Fruit fly (Drosophila melanogaster) whole organism, pupa: Measurements from ENCODE around the gene aub.

Experiments used
- CG13204 ChIP-seq: fragments of 200-800 bp; sonication (Bioruptor generic); optimal IDR thresholded peaks from 2 replicates; lab custom pipeline; 2018; ENCODE audit warnings: missing biosample characterization, mild to moderate bottlenecking, missing genetic modification characterization, moderate library complexity
- CG14655 ChIP-seq: fragments of 200-800 bp; sonication (Bioruptor generic); optimal IDR thresholded peaks from 3 replicates; lab custom pipeline; 2017; ENCODE audit warnings: mild to moderate bottlenecking, missing biosample characterization, missing genetic modification reagents, missing genetic modification characterization
- CG32121 ChIP-seq: fragments of 200-800 bp; sonication (Bioruptor generic); IDR thresholded peaks from 2 replicates; pipeline ENCODE4 v1.3.6; 2022; ENCODE audit warnings: missing biosample characterization, missing genetic modification characterization
- CG4496 ChIP-seq: fragments of 200-800 bp; sonication (Bioruptor generic); IDR thresholded peaks from 3 replicates; pipeline ENCODE4 v1.3.6; 2022; ENCODE audit warnings: missing biosample characterization, missing genetic modification characterization
- D1 ChIP-seq: fragments of 200-800 bp; sonication (Bioruptor generic); optimal IDR thresholded peaks from 2 replicates; lab custom pipeline; 2018; ENCODE audit warnings: missing biosample characterization, mild to moderate bottlenecking, missing genetic modification characterization, moderate library complexity
- EcR ChIP-seq: fragments of 200-800 bp; sonication (Bioruptor generic); optimal IDR thresholded peaks from 3 replicates; lab custom pipeline; 2019; ENCODE audit warnings: missing biosample characterization, missing genetic modification characterization, mild to moderate bottlenecking, moderate library complexity, missing genetic modification reagents
- Ets98B ChIP-seq: fragments of 200-800 bp; sonication (Bioruptor generic); IDR thresholded peaks from 2 replicates; pipeline ENCODE4 v1.3.6; 2022; ENCODE audit warnings: missing biosample characterization, missing genetic modification characterization
- Pif1A ChIP-seq: fragments of 200-800 bp; sonication (Bioruptor generic); optimal IDR thresholded peaks from 3 replicates; lab custom pipeline; 2016; ENCODE audit warnings: missing biosample characterization, missing genetic modification characterization
- Pif1B ChIP-seq: fragments of 200-800 bp; sonication (Bioruptor generic); optimal IDR thresholded peaks from 3 replicates; lab custom pipeline; 2016; ENCODE audit warnings: missing biosample characterization, missing genetic modification characterization
- rn ChIP-seq: fragments of 200-800 bp; sonication (Bioruptor generic); IDR thresholded peaks from 2 replicates; pipeline ENCODE4 v1.3.6; 2022; ENCODE audit warnings: missing biosample characterization, missing genetic modification characterization

DNA sequence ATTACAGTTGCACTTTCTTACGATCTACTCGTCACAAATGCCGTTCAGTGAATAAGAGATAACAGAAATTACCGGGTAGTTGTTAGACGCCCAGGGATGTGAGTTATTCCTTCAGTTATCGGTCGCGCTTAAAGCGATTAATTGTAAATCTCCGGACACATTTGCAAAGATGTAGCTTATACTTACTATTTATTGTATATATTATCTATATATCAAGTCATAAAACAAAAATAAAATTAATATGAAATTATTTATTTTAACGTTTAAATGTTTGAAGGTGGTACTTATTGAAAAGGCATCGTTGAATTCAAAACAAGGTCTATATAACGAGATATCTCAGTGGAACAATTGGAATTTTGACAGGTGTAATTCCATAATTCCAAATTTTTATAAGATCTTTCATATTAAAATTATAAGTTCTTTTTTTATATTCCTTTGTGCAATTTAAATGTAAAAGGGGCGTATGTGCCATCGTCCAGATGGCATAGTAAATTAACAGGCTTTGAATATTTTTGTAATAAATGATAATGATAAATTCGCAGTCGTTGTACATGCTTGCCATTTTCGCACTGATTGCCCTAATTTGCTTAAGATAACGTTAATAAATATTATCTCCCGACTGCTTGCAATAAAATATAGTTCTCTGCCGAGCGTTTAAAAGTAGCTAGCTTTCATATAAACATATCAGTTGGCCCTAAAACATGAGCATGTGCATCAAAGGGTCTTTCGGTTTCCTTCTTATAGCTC lies at the start of gene aub, which contains the start of gene lectin-33A:
- no peak for TF ChIP-seq CG4496 (GFP tag; lab: Robert Waterston, UW)
- TF ChIP-seq CG14655 (GFP tag; lab: Kevin White, UChicago): no peak
- no peak for TF ChIP-seq CG32121 (GFP tag; lab: Robert Waterston, UW)
- TF ChIP-seq Ets98B (GFP tag; lab: Robert Waterston, UW): no peak
- TF ChIP-seq Pif1B: no peak
- TF ChIP-seq D1: no peak
- TF ChIP-seq rn (GFP tag; lab: Robert Waterston, UW): no peak
- TF ChIP-seq CG13204 (GFP tag; lab: Kevin White, UChicago): no peak
- no peak for TF ChIP-seq Pif1A (GFP tag; lab: Kevin White, UChicago)
- no peak for TF ChIP-seq EcR (GFP tag; lab: Kevin White, UChicago)
